Worm (Caenorhabditis elegans) whole organism, young adult: Measurements from ENCODE around the gene F22B7.9.

ENCODE experiments used
- B0019.2 ChIP-seq: fragments of 200-800 bp; sonication (Bioruptor generic); conservative IDR thresholded peaks from 2 replicates; pipeline ENCODE4 v1.3.6; 2022; ENCODE audit warnings: missing genetic modification reagents, missing genetic modification characterization, missing compliant biosample characterization
- B0336.3 ChIP-seq: fragments of 200-800 bp; sonication (Bioruptor generic); IDR thresholded peaks from 2 replicates; pipeline ENCODE4 v1.3.6; 2022; ENCODE audit warnings: missing genetic modification characterization, missing compliant biosample characterization
- C06A6.2 ChIP-seq: fragments of 200-800 bp; sonication (Bioruptor generic); conservative IDR thresholded peaks from 2 replicates; pipeline ENCODE4 v1.3.6; 2022; ENCODE audit warnings: missing genetic modification characterization, missing compliant biosample characterization
- D2030.7 ChIP-seq: fragments of 200-800 bp; sonication (Bioruptor generic); IDR thresholded peaks from 2 replicates; pipeline ENCODE4 v1.3.6; 2022; ENCODE audit warnings: missing genetic modification reagents, missing genetic modification characterization, missing compliant biosample characterization
- F49E8.2 ChIP-seq: sonication (generic microtip); optimal IDR thresholded peaks from 3 replicates; lab custom pipeline; 2017; ENCODE audit warnings: missing genetic modification characterization, mild to moderate bottlenecking, missing compliant biosample characterization, antibody characterized with exemption, moderate library complexity; ENCODE audit not compliant: insufficient read depth
- F57A8.1 ChIP-seq: fragments of 200-800 bp; sonication (Bioruptor generic); optimal IDR thresholded peaks from 2 replicates; lab custom pipeline; 2018; ENCODE audit warnings: mild to moderate bottlenecking, missing genetic modification characterization, moderate library complexity, missing compliant biosample characterization
- T07F8.4 ChIP-seq: sonication (generic microtip); optimal IDR thresholded peaks from 2 replicates; lab custom pipeline; 2016; ENCODE audit warnings: mild to moderate bottlenecking, missing genetic modification characterization, moderate library complexity, missing compliant biosample characterization
- Y56A3A.18 ChIP-seq: fragments of 200-800 bp; sonication (Bioruptor generic); IDR thresholded peaks from 2 replicates; pipeline ENCODE4 v1.3.6; 2022; ENCODE audit warnings: missing genetic modification reagents, missing genetic modification characterization, missing compliant biosample characterization
- Y79H2A.3 ChIP-seq: fragments of 200-800 bp; sonication (Bioruptor generic); conservative IDR thresholded peaks from 2 replicates; pipeline ENCODE4 v1.3.6; 2022; ENCODE audit warnings: missing genetic modification reagents, missing genetic modification characterization, missing compliant biosample characterization
- Y95B8A.8 ChIP-seq: fragments of 200-800 bp; sonication (Bioruptor generic); IDR thresholded peaks from 2 replicates; pipeline ENCODE4 v1.3.6; 2022; ENCODE audit warnings: missing genetic modification reagents, missing genetic modification characterization, missing compliant biosample characterization
- ZK185.1 ChIP-seq: sonication (generic microtip); optimal IDR thresholded peaks from 2 replicates; lab custom pipeline; 2016; ENCODE audit warnings: mild to moderate bottlenecking, missing genetic modification characterization, missing compliant biosample characterization; ENCODE audit not compliant: poor library complexity, severe bottlenecking
- aptf-2 ChIP-seq: fragments of 200-800 bp; sonication (Bioruptor generic); conservative IDR thresholded peaks from 2 replicates; pipeline ENCODE4 v1.3.6; 2022; ENCODE audit warnings: missing genetic modification reagents, missing genetic modification characterization, missing compliant biosample characterization
- athp-1 ChIP-seq: sonication (generic microtip); optimal IDR thresholded peaks from 2 replicates; lab custom pipeline; 2017; ENCODE audit warnings: mild to moderate bottlenecking, missing genetic modification characterization, missing compliant biosample characterization
- attf-3 ChIP-seq: fragments of 200-800 bp; sonication (Bioruptor generic); conservative IDR thresholded peaks from 2 replicates; pipeline ENCODE4 v1.3.6; 2022; ENCODE audit warnings: missing genetic modification reagents, missing genetic modification characterization, missing compliant biosample characterization
- bed-2 ChIP-seq: fragments of 200-800 bp; sonication (Bioruptor generic); IDR thresholded peaks from 2 replicates; pipeline ENCODE4 v1.3.6; 2022; ENCODE audit warnings: missing genetic modification reagents, missing genetic modification characterization, missing compliant biosample characterization
- cebp-1 ChIP-seq, 2 experiments: fragments of 200-800 bp in 1 of 2; sonication (Bioruptor generic) in 1 of 2; sonication (generic microtip) in 1 of 2; IDR thresholded peaks in 1 of 2; optimal IDR thresholded peaks in 1 of 2; 2 replicates each; pipeline versions ENCODE4 v1.3.6 to Lab custom; 2017 to 2022; ENCODE audit warnings: missing compliant biosample characterization in 2 of 2, missing genetic modification characterization in 2 of 2, mild to moderate bottlenecking in 1 of 2, missing genetic modification reagents in 1 of 2, moderate library complexity in 1 of 2
- ceh-27 ChIP-seq: fragments of 200-800 bp; sonication (Bioruptor generic); optimal IDR thresholded peaks from 2 replicates; lab custom pipeline; 2018; ENCODE audit warnings: mild to moderate bottlenecking, missing genetic modification characterization, moderate library complexity, missing compliant biosample characterization
- ceh-79 ChIP-seq: sonication (generic microtip); optimal IDR thresholded peaks from 2 replicates; lab custom pipeline; 2017; ENCODE audit warnings: mild to moderate bottlenecking, missing genetic modification characterization, missing compliant biosample characterization
- ceh-91 ChIP-seq: fragments of 200-800 bp; sonication (Bioruptor generic); IDR thresholded peaks from 2 replicates; pipeline ENCODE4 v1.3.6; 2022; ENCODE audit warnings: missing genetic modification reagents, missing genetic modification characterization, missing compliant biosample characterization
- dox-1 ChIP-seq: fragments of 200-800 bp; sonication (Bioruptor generic); IDR thresholded peaks from 2 replicates; pipeline ENCODE4 v1.3.6; 2022; ENCODE audit warnings: missing genetic modification reagents, missing genetic modification characterization, missing compliant biosample characterization
- efl-1 ChIP-seq: fragments of 150-350 bp; optimal IDR thresholded peaks from 2 replicates; lab custom pipeline; 2014; ENCODE audit warnings: missing biosample characterization, missing genetic modification reagents, missing genetic modification characterization
- hmg-1.2 ChIP-seq: fragments of 200-800 bp; sonication (Bioruptor generic); IDR thresholded peaks from 2 replicates; pipeline ENCODE4 v1.3.6; 2022; ENCODE audit warnings: missing genetic modification reagents, missing genetic modification characterization, missing compliant biosample characterization
- lag-1 ChIP-seq: fragments of 200-800 bp; sonication (Bioruptor generic); IDR thresholded peaks from 2 replicates; pipeline ENCODE4 v1.3.6; 2022; ENCODE audit warnings: missing genetic modification reagents, missing genetic modification characterization, missing compliant biosample characterization
- let-607 ChIP-seq, 2 experiments: fragments of 200-800 bp in 1 of 2; sonication (Bioruptor generic) in 1 of 2; sonication (generic microtip) in 1 of 2; optimal IDR thresholded peaks; 2 replicates each; lab custom pipeline; 2016 to 2018; ENCODE audit warnings: mild to moderate bottlenecking in 2 of 2, missing compliant biosample characterization in 2 of 2, missing genetic modification characterization in 2 of 2, moderate library complexity in 2 of 2, missing genotype in 1 of 2
- lin-54 ChIP-seq: fragments of 200-800 bp; sonication (Bioruptor generic); optimal IDR thresholded peaks from 2 replicates; lab custom pipeline; 2018; ENCODE audit warnings: mild to moderate bottlenecking, missing genetic modification characterization, missing compliant biosample characterization
- lir-1 ChIP-seq: fragments of 200-800 bp; sonication (Bioruptor generic); conservative IDR thresholded peaks from 2 replicates; pipeline ENCODE4 v1.3.6; 2022; ENCODE audit warnings: missing genetic modification reagents, missing genetic modification characterization, missing compliant biosample characterization
- madf-6 ChIP-seq: fragments of 200-800 bp; sonication (Bioruptor generic); IDR thresholded peaks from 2 replicates; pipeline ENCODE4 v1.3.6; 2022; ENCODE audit warnings: missing genetic modification reagents, missing genetic modification characterization, missing compliant biosample characterization
- madf-8 ChIP-seq: fragments of 200-800 bp; sonication (Bioruptor generic); conservative IDR thresholded peaks from 2 replicates; pipeline ENCODE4 v1.3.6; 2022; ENCODE audit warnings: missing genetic modification reagents, missing genetic modification characterization, missing compliant biosample characterization
- mel-28 ChIP-seq: sonication (generic microtip); optimal IDR thresholded peaks from 2 replicates; lab custom pipeline; 2016; ENCODE audit warnings: borderline replicate concordance, mild to moderate bottlenecking, missing genetic modification characterization, missing compliant biosample characterization
- nfya-1 ChIP-seq: sonication (generic microtip); optimal IDR thresholded peaks from 2 replicates; lab custom pipeline; 2017; ENCODE audit warnings: antibody characterized with exemption, missing compliant biosample characterization, missing genetic modification characterization, borderline replicate concordance; ENCODE audit not compliant: insufficient read depth
- rec-8 ChIP-seq, 2 experiments: sonication (generic microtip); optimal IDR thresholded peaks; 2 replicates each; lab custom pipeline; 2016; ENCODE audit warnings: mild to moderate bottlenecking in 2 of 2, missing genetic modification characterization in 2 of 2, missing genetic modification reagents in 2 of 2, missing genotype in 2 of 2, missing biosample characterization in 1 of 2, missing compliant biosample characterization in 1 of 2, moderate library complexity in 1 of 2
- snpc-1.3 ChIP-seq: sonication (generic microtip); optimal IDR thresholded peaks from 2 replicates; lab custom pipeline; 2017; ENCODE audit warnings: missing genetic modification characterization, mild to moderate bottlenecking, missing compliant biosample characterization, antibody characterized with exemption, moderate library complexity, missing genotype, missing genetic modification reagents; ENCODE audit not compliant: insufficient read depth
- snpc-3.4 ChIP-seq: sonication (generic microtip); optimal IDR thresholded peaks from 2 replicates; lab custom pipeline; 2017; ENCODE audit warnings: missing genetic modification characterization, mild to moderate bottlenecking, missing compliant biosample characterization, antibody characterized with exemption, moderate library complexity, missing genotype, missing genetic modification reagents
- snpc-4 ChIP-seq, 5 experiments: fragments of 150-350 bp in 1 of 5; sonication (generic microtip) in 4 of 5; optimal IDR thresholded peaks; 2 replicates each; lab custom pipeline; 2014 to 2018; ENCODE audit warnings: missing genetic modification characterization in 5 of 5, missing biosample characterization in 3 of 5, antibody characterized with exemption in 2 of 5, mild to moderate bottlenecking in 2 of 5, missing compliant biosample characterization in 2 of 5, missing genotype in 2 of 5, moderate library complexity in 2 of 5, missing genetic modification reagents in 1 of 5
- tbp1 ChIP-seq: fragments of 200-800 bp; sonication (Bioruptor generic); optimal IDR thresholded peaks from 2 replicates; lab custom pipeline; 2018; ENCODE audit warnings: mild to moderate bottlenecking, missing genetic modification characterization, missing compliant biosample characterization
- tlf-1 ChIP-seq: fragments of 200-800 bp; sonication (Bioruptor generic); optimal IDR thresholded peaks from 2 replicates; lab custom pipeline; 2018; ENCODE audit warnings: mild to moderate bottlenecking, missing genetic modification characterization, missing compliant biosample characterization
- unc-130 ChIP-seq: sonication (generic microtip); optimal IDR thresholded peaks from 2 replicates; lab custom pipeline; 2016; ENCODE audit warnings: missing genetic modification reagents, missing genetic modification characterization, missing compliant biosample characterization
- ztf-18 ChIP-seq: sonication (generic microtip); optimal IDR thresholded peaks from 2 replicates; lab custom pipeline; 2016; ENCODE audit warnings: missing genotype, mild to moderate bottlenecking, missing genetic modification characterization, missing compliant biosample characterization
- ztf-28 ChIP-seq: fragments of 200-800 bp; sonication (Bioruptor generic); IDR thresholded peaks from 2 replicates; pipeline ENCODE4 v1.3.6; 2022; ENCODE audit warnings: missing genetic modification reagents, missing genetic modification characterization, missing compliant biosample characterization

The F22B7.9 gene

DNA sequence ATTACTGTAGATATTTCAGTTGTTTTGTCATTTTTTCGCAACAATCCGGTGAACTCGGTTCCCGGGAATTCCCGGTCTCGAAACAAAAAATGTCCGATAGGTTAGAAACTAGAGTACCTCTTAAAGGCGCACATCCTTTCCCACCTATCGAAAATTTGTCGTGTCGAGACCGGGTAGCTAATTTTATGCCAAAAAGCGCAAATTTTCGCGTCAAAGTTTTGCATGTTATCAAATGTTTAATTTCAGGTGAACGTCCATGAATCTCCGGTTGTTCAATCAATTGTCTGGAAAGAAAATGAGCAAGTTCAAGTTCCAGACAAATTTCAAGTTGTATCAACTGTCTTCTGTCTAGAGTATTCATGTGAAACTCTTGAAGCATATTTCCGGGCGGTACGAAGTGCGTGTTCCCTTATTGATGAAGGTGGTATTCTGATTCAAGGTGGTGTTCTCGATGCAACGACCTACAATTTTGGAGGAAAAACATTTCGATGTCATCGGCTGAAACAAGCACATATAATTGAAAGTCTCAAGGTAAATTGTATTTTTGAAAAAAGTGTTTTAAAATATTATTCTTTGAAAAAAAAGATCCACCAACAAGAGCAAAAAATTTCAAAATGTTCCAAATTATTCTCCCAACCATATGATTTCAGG lies 32.0 kb upstream of the F22B7.9 start (continued):
- TF ChIP-seq F49E8.2 (tag; lab: Kevin White, UChicago), result no peak
- no peak for TF ChIP-seq ceh-91 (GFP tag; lab: Robert Waterston, UW)
- TF ChIP-seq C06A6.2 (GFP tag; lab: Robert Waterston, UW), result no peak

- TF ChIP-seq lin-54 (GFP tag; lab: Kevin White, UChicago) (no peak), hmg-1.2 (GFP tag; lab: Robert Waterston, UW) (peak; percentile 35; the same call in 1 of the 2 replicates), ceh-91 (GFP tag; lab: Robert Waterston, UW) (no peak), lag-1 (GFP tag; lab: Robert Waterston, UW) (no peak), attf-3 (GFP tag; lab: Robert Waterston, UW) (no peak)
These were observed 30.7 kb upstream of the F22B7.9 start, which contains the start of gene anmt-1 for ce11 chrIII:8684421-8684820. TSS of gene anmt-1 (plus strand) at chrIII:8684808.

DNA sequence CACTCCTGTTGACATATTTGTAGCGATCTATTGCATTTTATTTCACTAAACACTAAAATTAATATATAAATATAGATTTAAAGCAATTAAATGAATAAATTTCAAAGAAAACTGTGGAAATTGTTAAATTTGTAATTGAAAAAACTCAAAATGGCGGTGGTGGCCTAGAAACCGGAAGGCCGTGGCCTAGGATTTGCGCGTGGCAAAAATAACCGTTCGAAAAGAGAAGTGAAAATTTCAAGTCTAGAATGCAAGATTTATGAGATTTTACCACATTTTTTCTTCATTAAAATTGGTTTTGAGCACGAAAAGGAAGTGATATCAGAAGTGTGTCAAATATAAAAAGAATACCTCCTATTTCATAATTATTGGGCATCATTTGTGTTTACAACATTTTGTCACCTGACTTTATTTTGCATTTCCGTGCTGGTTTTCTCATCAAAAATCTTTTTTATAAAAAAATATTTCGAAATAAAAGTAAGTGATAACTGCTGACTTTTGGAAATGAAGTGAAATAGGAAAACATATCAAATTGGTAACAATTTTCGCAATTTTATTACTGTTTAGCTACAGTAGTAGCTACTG lies 30.0 kb upstream of the F22B7.9 start, which contains the start of gene fli-1:
fli-1 (minus strand) TSS at position 58 of the 585 bp plus-strand sequence.
- TF ChIP-seq ztf-18 (tag; lab: Kevin White, UChicago) (peak; percentile 48), T07F8.4 (tag; lab: Kevin White, UChicago) (no peak), ztf-28 (GFP tag; lab: Robert Waterston, UW) (peak; percentile 91), snpc-3.4 (peak; percentile 68), aptf-2 (GFP tag; lab: Robert Waterston, UW) (no peak), madf-6 (GFP tag; lab: Robert Waterston, UW) (peak; percentile 99), B0019.2 (GFP tag; lab: Robert Waterston, UW) (peak; percentile 68; the same call in 1 of the 2 replicates), unc-130 (peak; percentile 88), nfya-1 (no peak), lir-1 (GFP tag; lab: Robert Waterston, UW) (peak; percentile 64; the same call in 1 of the 2 replicates), tbp1 (GFP tag; lab: Kevin White, UChicago) (peak; percentile 35), dox-1 (GFP tag; lab: Robert Waterston, UW) (peak; percentile 79), madf-8 (peak; percentile 97), athp-1 (peak; percentile 45), ZK185.1 (tag; lab: Kevin White, UChicago) (peak; percentile 70), cebp-1 (GFP tag; IDR thresholded peaks at IDR 0.05; lab: Robert Waterston, UW) (peak; percentile 72; the same call in 1 of the 2 replicates), cebp-1 (tag; optimal IDR thresholded peaks at IDR 0.05; lab: Kevin White, UChicago) (peak; percentile 90), snpc-1.3 (tag; lab: Kevin White, UChicago) (peak; percentile 16), ceh-79 (tag; lab: Kevin White, UChicago) (no peak), rec-8 (tag; optimal IDR thresholded peaks at IDR 0.05; lab: Kevin White, UChicago) (no peak), tlf-1 (GFP tag; lab: Kevin White, UChicago) (peak; percentile 16), B0336.3 (no peak), D2030.7 (GFP tag; lab: Robert Waterston, UW) (peak; percentile 73), bed-2 (peak; percentile 73; the same call in 1 of the 2 replicates), mel-28 (tag; lab: Kevin White, UChicago) (no peak), Y56A3A.18 (no peak), efl-1 (GFP tag; lab: Kevin White, UChicago) (peak; percentile 85), let-607 (tag; optimal IDR thresholded peaks at IDR 0.05; lab: Kevin White, UChicago) (no peak), F57A8.1 (GFP tag; lab: Kevin White, UChicago) (no peak), Y79H2A.3 (0 out of 2 replicates have a peak, but pooled peaks have one; percentile 36), snpc-4 (GFP tag; optimal IDR thresholded peaks at IDR 0.05; lab: Kevin White, UChicago) (no peak), snpc-4 (tag; optimal IDR thresholded peaks at IDR 0.05; lab: Kevin White, UChicago) (peak in 1 of 4 experiments; percentile 21), ceh-27 (GFP tag; lab: Kevin White, UChicago) (peak; percentile 53), Y95B8A.8 (GFP tag; lab: Robert Waterston, UW) (0 out of 2 replicates have a peak, but pooled peaks have one; percentile 29), ceh-91 (GFP tag; lab: Robert Waterston, UW) (peak; percentile 76)
